Worm (Caenorhabditis elegans) whole organism, L4 larva: ENCODE results near the gene catp-4.

Experiments used
- D1046.2 ChIP-seq: fragments of 200-800 bp; sonication (Bioruptor generic); IDR thresholded peaks from 2 replicates; pipeline ENCODE4 v1.3.6; 2022; ENCODE audit warnings: missing genetic modification characterization, missing compliant biosample characterization
- ceh-32 ChIP-seq: sonication (generic microtip); optimal IDR thresholded peaks from 2 replicates; lab custom pipeline; 2016; ENCODE audit warnings: mild to moderate bottlenecking, missing genetic modification characterization, missing compliant biosample characterization; ENCODE audit not compliant: poor library complexity
- dve-1 ChIP-seq: sonication (generic microtip); optimal IDR thresholded peaks from 2 replicates; lab custom pipeline; 2017; ENCODE audit warnings: antibody characterized with exemption, mild to moderate bottlenecking, missing genetic modification characterization, missing compliant biosample characterization; ENCODE audit not compliant: insufficient read depth
- nhr-11 ChIP-seq: fragments of 150-350 bp; optimal IDR thresholded peaks from 2 replicates; lab custom pipeline; 2014; ENCODE audit warnings: missing biosample characterization, missing genetic modification characterization
- nhr-237 ChIP-seq: sonication (generic microtip); optimal IDR thresholded peaks from 2 replicates; lab custom pipeline; 2017; ENCODE audit warnings: missing biosample characterization, missing genetic modification characterization
- nhr-6 ChIP-seq: fragments of 150-350 bp; optimal IDR thresholded peaks from 2 replicates; lab custom pipeline; 2014; ENCODE audit warnings: missing biosample characterization, missing genetic modification characterization
- pha-4 ChIP-seq, 2 experiments: fragments of 150-350 bp in 1 of 2; fragments of 200-800 bp in 1 of 2; sonication (Bioruptor generic) in 1 of 2; IDR thresholded peaks in 1 of 2; optimal IDR thresholded peaks in 1 of 2; 2 replicates each; pipeline versions ENCODE4 v1.3.6 to Lab custom; 2014 to 2022; ENCODE audit warnings: missing genetic modification characterization in 2 of 2, missing genetic modification reagents in 2 of 2, missing biosample characterization in 1 of 2, missing compliant biosample characterization in 1 of 2
- saeg-2 ChIP-seq: fragments of 200-800 bp; sonication (Bioruptor generic); IDR thresholded peaks from 2 replicates; pipeline ENCODE4 v1.3.6; 2022; ENCODE audit warnings: missing genetic modification reagents, missing genetic modification characterization, missing compliant biosample characterization
- zip-11 ChIP-seq: fragments of 200-800 bp; sonication (Bioruptor generic); IDR thresholded peaks from 2 replicates; pipeline ENCODE4 v1.3.6; 2022; ENCODE audit warnings: missing genetic modification characterization, missing compliant biosample characterization

DNA sequence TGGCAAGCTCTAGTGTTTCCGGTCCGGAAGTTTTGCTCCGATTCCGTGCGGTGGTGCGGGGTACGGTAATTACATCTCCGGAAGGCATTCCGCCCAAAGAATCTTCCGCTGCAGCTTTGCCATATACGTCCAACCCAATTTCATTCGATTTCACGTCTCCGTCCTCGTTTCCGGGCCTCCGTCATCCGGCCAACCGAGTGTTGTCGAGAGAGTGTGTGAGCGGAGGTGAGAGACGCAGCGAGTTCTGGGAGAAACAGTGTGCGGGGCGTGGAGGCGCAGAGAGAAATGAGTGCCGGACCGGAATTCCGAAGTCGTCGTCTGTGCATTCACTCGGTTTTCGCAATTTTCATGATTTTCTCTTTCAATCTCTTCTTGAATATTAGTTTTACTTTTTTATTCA, 24.1 kb upstream of the catp-4 start:
- TF ChIP-seq nhr-11 (tag; lab: Kevin White, UChicago) (no peak), pha-4 (GFP tag; IDR thresholded peaks at IDR 0.05; lab: Robert Waterston, UW) (no peak), pha-4 (tag; optimal IDR thresholded peaks at IDR 0.05; lab: Kevin White, UChicago) (no peak), dve-1 (no peak), ceh-32 (no peak), nhr-237 (tag; lab: Kevin White, UChicago) (no peak), zip-11 (GFP tag; lab: Robert Waterston, UW) (no peak), nhr-6 (tag; lab: Kevin White, UChicago) (no peak), saeg-2 (no peak), D1046.2 (no peak)
